Fruit fly (Drosophila melanogaster) whole organism, embryonic: Measurements from ENCODE around the gene Ir75b.

ENCODE experiments used
- ATbp ChIP-seq: fragments of 200-800 bp; sonication (Bioruptor generic); optimal IDR thresholded peaks from 2 replicates; lab custom pipeline; 2017; ENCODE audit warnings: missing biosample characterization, mild to moderate bottlenecking, missing genetic modification characterization, missing genetic modification reagents
- Bgb ChIP-seq: fragments of 200-800 bp; sonication (Bioruptor generic); IDR thresholded peaks from 2 replicates; pipeline ENCODE4 v1.3.6; 2022; ENCODE audit warnings: missing biosample characterization, missing genetic modification characterization; ENCODE audit not compliant: partially characterized antibody
- Blimp-1 ChIP-seq: fragments of 200-800 bp; sonication (Bioruptor generic); optimal IDR thresholded peaks from 3 replicates; lab custom pipeline; 2018; ENCODE audit warnings: missing biosample characterization, missing genetic modification characterization, mild to moderate bottlenecking, moderate library complexity, missing genetic modification reagents
- CG12071 ChIP-seq: fragments of 200-800 bp; sonication (Bioruptor generic); optimal IDR thresholded peaks from 3 replicates; lab custom pipeline; 2018; ENCODE audit warnings: missing biosample characterization, mild to moderate bottlenecking, missing genetic modification characterization
- CG12769 ChIP-seq: fragments of 200-800 bp; sonication (Bioruptor generic); optimal IDR thresholded peaks from 2 replicates; lab custom pipeline; 2019; ENCODE audit warnings: missing biosample characterization, mild to moderate bottlenecking, missing genetic modification characterization, moderate library complexity
- CG13894 ChIP-seq: fragments of 200-800 bp; sonication (Bioruptor generic); optimal IDR thresholded peaks from 3 replicates; lab custom pipeline; 2018; ENCODE audit warnings: missing biosample characterization, mild to moderate bottlenecking, missing genetic modification characterization, moderate library complexity
- CG14860 ChIP-seq: fragments of 200-800 bp; sonication (Bioruptor generic); IDR thresholded peaks from 3 replicates; pipeline ENCODE4 v1.3.6; 2022; ENCODE audit warnings: missing biosample characterization, missing genetic modification characterization; ENCODE audit not compliant: partially characterized antibody
- CG15269 ChIP-seq: fragments of 200-800 bp; sonication (Bioruptor generic); optimal IDR thresholded peaks from 2 replicates; lab custom pipeline; 2018; ENCODE audit warnings: missing biosample characterization, mild to moderate bottlenecking, missing genetic modification characterization, moderate library complexity
- CG15514 ChIP-seq: fragments of 200-800 bp; sonication (Bioruptor generic); optimal IDR thresholded peaks from 3 replicates; lab custom pipeline; 2017; ENCODE audit warnings: missing biosample characterization, missing genetic modification characterization, mild to moderate bottlenecking, moderate library complexity, missing genetic modification reagents
- CG16863 ChIP-seq: fragments of 200-800 bp; sonication (Bioruptor generic); optimal IDR thresholded peaks from 3 replicates; lab custom pipeline; 2016; ENCODE audit warnings: missing biosample characterization, missing genetic modification characterization
- CG17361 ChIP-seq: fragments of 200-800 bp; sonication (Bioruptor generic); IDR thresholded peaks from 3 replicates; pipeline ENCODE4 v1.3.6; 2022; ENCODE audit warnings: missing biosample characterization, missing genetic modification characterization
- CG17612 ChIP-seq: fragments of 200-800 bp; sonication (Bioruptor generic); IDR thresholded peaks from 2 replicates; pipeline ENCODE4 v1.3.6; 2022; ENCODE audit warnings: missing biosample characterization, missing genetic modification characterization
- CG1832 ChIP-seq: fragments of 200-800 bp; sonication (Bioruptor generic); optimal IDR thresholded peaks from 2 replicates; lab custom pipeline; 2017; ENCODE audit warnings: missing biosample characterization, mild to moderate bottlenecking, missing genetic modification characterization, inconsistent platforms
- CG2120 ChIP-seq: fragments of 200-800 bp; sonication (Bioruptor generic); optimal IDR thresholded peaks from 3 replicates; lab custom pipeline; 2016; ENCODE audit warnings: missing biosample characterization, missing genetic modification characterization
- CG31441 ChIP-seq: fragments of 200-800 bp; sonication (Bioruptor generic); IDR thresholded peaks from 2 replicates; pipeline ENCODE4 v1.3.6; 2022; ENCODE audit warnings: missing biosample characterization, missing genetic modification characterization
- CG6175 ChIP-seq: fragments of 200-800 bp; sonication (Bioruptor generic); IDR thresholded peaks from 3 replicates; pipeline ENCODE4 v1.3.6; 2022; ENCODE audit warnings: missing biosample characterization, missing genetic modification characterization
- CG9876 ChIP-seq: fragments of 200-800 bp; sonication (Bioruptor generic); optimal IDR thresholded peaks from 2 replicates; lab custom pipeline; 2016; ENCODE audit warnings: missing biosample characterization, missing genetic modification characterization
- ERR ChIP-seq: fragments of 200-800 bp; sonication (Bioruptor generic); optimal IDR thresholded peaks from 2 replicates; lab custom pipeline; 2016; ENCODE audit warnings: missing biosample characterization, missing genetic modification characterization
- Gsc ChIP-seq: fragments of 200-800 bp; sonication (Bioruptor generic); IDR thresholded peaks from 2 replicates; pipeline ENCODE4 v1.3.6; 2022; ENCODE audit warnings: missing biosample characterization, missing genetic modification characterization
- HHEX ChIP-seq: fragments of 200-800 bp; sonication (Bioruptor generic); optimal IDR thresholded peaks from 3 replicates; lab custom pipeline; 2017; ENCODE audit warnings: missing biosample characterization, mild to moderate bottlenecking, missing genetic modification characterization, missing genetic modification reagents
- Hr78 ChIP-seq, 2 experiments: fragments of 200-800 bp in 1 of 2; fragments of >200 bp in 1 of 2; sonication (Bioruptor generic) in 1 of 2; optimal IDR thresholded peaks; 2 replicates each; lab custom pipeline; 2017 to 2019; ENCODE audit warnings: missing biosample characterization in 2 of 2, missing genetic modification characterization in 2 of 2, mild to moderate bottlenecking in 1 of 2, moderate library complexity in 1 of 2
- Med ChIP-seq: fragments of 200-800 bp; sonication (Bioruptor generic); peaks from one replicate; lab custom pipeline; 2016; ENCODE audit warnings: missing biosample characterization, missing genetic modification characterization, mild to moderate bottlenecking, inconsistent platforms, moderate library complexity
- Myb ChIP-seq: fragments of 200-800 bp; sonication (Bioruptor generic); optimal IDR thresholded peaks from 2 replicates; lab custom pipeline; 2016; ENCODE audit warnings: missing biosample characterization, missing genetic modification characterization
- NfI ChIP-seq: fragments of 200-800 bp; sonication (Bioruptor generic); optimal IDR thresholded peaks from 3 replicates; lab custom pipeline; 2018; ENCODE audit warnings: missing biosample characterization, mild to moderate bottlenecking, missing genetic modification characterization, moderate library complexity
- Xbp1 ChIP-seq: fragments of 200-800 bp; sonication (Bioruptor generic); optimal IDR thresholded peaks from 3 replicates; lab custom pipeline; 2016; ENCODE audit warnings: missing biosample characterization, mild to moderate bottlenecking, missing genetic modification characterization
- chinmo ChIP-seq: fragments of 200-800 bp; sonication (Bioruptor generic); IDR thresholded peaks from 4 replicates; pipeline ENCODE4 v1.3.6; 2022; ENCODE audit warnings: missing biosample characterization, missing genetic modification characterization; ENCODE audit not compliant: partially characterized antibody
- chn ChIP-seq: fragments of 200-800 bp; sonication (Bioruptor generic); optimal IDR thresholded peaks from 2 replicates; lab custom pipeline; 2016; ENCODE audit warnings: missing biosample characterization, missing genetic modification characterization
- crol ChIP-seq: fragments of 200-800 bp; sonication (Bioruptor generic); IDR thresholded peaks from 2 replicates; pipeline ENCODE4 v1.3.6; 2022; ENCODE audit warnings: missing biosample characterization, missing genetic modification characterization
- cwo ChIP-seq: fragments of 200-800 bp; sonication (Bioruptor generic); optimal IDR thresholded peaks from 3 replicates; lab custom pipeline; 2017; ENCODE audit warnings: missing biosample characterization, missing genetic modification characterization, mild to moderate bottlenecking, moderate library complexity, missing genetic modification reagents
- dimm ChIP-seq: fragments of 200-800 bp; sonication (Bioruptor generic); IDR thresholded peaks from 2 replicates; pipeline ENCODE4 v1.3.6; 2022; ENCODE audit warnings: missing biosample characterization, missing genetic modification characterization
- dmrt11E ChIP-seq: fragments of 200-800 bp; sonication (Bioruptor generic); optimal IDR thresholded peaks from 3 replicates; lab custom pipeline; 2018; ENCODE audit warnings: missing biosample characterization, mild to moderate bottlenecking, missing genetic modification characterization, moderate library complexity
- her ChIP-seq: fragments of 200-800 bp; sonication (Bioruptor generic); optimal IDR thresholded peaks from 2 replicates; lab custom pipeline; 2016; ENCODE audit warnings: missing biosample characterization, missing genetic modification characterization
- hth ChIP-seq: fragments of >200 bp; optimal IDR thresholded peaks from 2 replicates; lab custom pipeline; 2017; ENCODE audit warnings: inconsistent platforms
- ind ChIP-seq: fragments of 200-800 bp; sonication (Bioruptor generic); optimal IDR thresholded peaks from 3 replicates; lab custom pipeline; 2016; ENCODE audit warnings: missing biosample characterization, missing genetic modification characterization
- inv ChIP-seq: fragments of 200-800 bp; sonication (Bioruptor generic); IDR thresholded peaks from 2 replicates; pipeline ENCODE4 v1.3.6; 2022; ENCODE audit warnings: missing biosample characterization, missing genetic modification characterization; ENCODE audit not compliant: partially characterized antibody
- lab ChIP-seq: fragments of 200-800 bp; sonication (Bioruptor generic); optimal IDR thresholded peaks from 3 replicates; lab custom pipeline; 2017; ENCODE audit warnings: missing biosample characterization, missing genetic modification characterization, mild to moderate bottlenecking, moderate library complexity, missing genetic modification reagents
- lbe ChIP-seq: fragments of 200-800 bp; sonication (Bioruptor generic); optimal IDR thresholded peaks from 2 replicates; lab custom pipeline; 2016; ENCODE audit warnings: missing biosample characterization, mild to moderate bottlenecking, missing genetic modification characterization
- mirr ChIP-seq: fragments of 200-800 bp; sonication (Bioruptor generic); optimal IDR thresholded peaks from 3 replicates; lab custom pipeline; 2018; ENCODE audit warnings: missing biosample characterization, mild to moderate bottlenecking, missing genetic modification characterization
- odd ChIP-seq: fragments of 200-800 bp; sonication (Bioruptor generic); optimal IDR thresholded peaks from 2 replicates; lab custom pipeline; 2017; ENCODE audit warnings: missing biosample characterization, mild to moderate bottlenecking, missing genetic modification characterization
- pzg ChIP-seq: fragments of 200-800 bp; sonication (Bioruptor generic); optimal IDR thresholded peaks from 3 replicates; lab custom pipeline; 2018; ENCODE audit warnings: missing biosample characterization, mild to moderate bottlenecking, missing genetic modification characterization, moderate library complexity
- ssp ChIP-seq: fragments of 200-800 bp; sonication (Bioruptor generic); IDR thresholded peaks from 2 replicates; pipeline ENCODE4 v1.3.6; 2022; ENCODE audit warnings: missing biosample characterization, missing genetic modification characterization
- stwl ChIP-seq: fragments of 200-800 bp; sonication (Bioruptor generic); optimal IDR thresholded peaks from 3 replicates; lab custom pipeline; 2018; ENCODE audit warnings: missing biosample characterization, mild to moderate bottlenecking, missing genetic modification characterization, moderate library complexity
- sug ChIP-seq: fragments of 200-800 bp; optimal IDR thresholded peaks from 2 replicates; lab custom pipeline; 2019; ENCODE audit warnings: missing biosample characterization, mild to moderate bottlenecking, missing genetic modification characterization, moderate library complexity
- tll ChIP-seq, 2 experiments: fragments of 200-800 bp in 1 of 2; fragments of >200 bp in 1 of 2; sonication (Bioruptor generic) in 1 of 2; optimal IDR thresholded peaks; 2 replicates each; lab custom pipeline; 2017 to 2019; ENCODE audit warnings: missing biosample characterization in 2 of 2, missing genetic modification characterization in 2 of 2, mild to moderate bottlenecking in 1 of 2, moderate library complexity in 1 of 2
- unc-4 ChIP-seq: fragments of 200-800 bp; sonication (Bioruptor generic); IDR thresholded peaks from 2 replicates; pipeline ENCODE4 v1.3.6; 2022; ENCODE audit warnings: missing biosample characterization, missing genetic modification characterization; ENCODE audit not compliant: partially characterized antibody
- vfl ChIP-seq: fragments of 200-800 bp; sonication (Bioruptor generic); optimal IDR thresholded peaks from 2 replicates; lab custom pipeline; 2016; ENCODE audit warnings: missing biosample characterization, missing genetic modification characterization
- vnd ChIP-seq: fragments of 200-800 bp; sonication (Bioruptor generic); IDR thresholded peaks from 3 replicates; pipeline ENCODE4 v1.3.6; 2022; ENCODE audit warnings: missing biosample characterization, missing genetic modification characterization; ENCODE audit not compliant: partially characterized antibody
- zen2 ChIP-seq: fragments of 200-800 bp; sonication (Bioruptor generic); IDR thresholded peaks from 3 replicates; pipeline ENCODE4 v1.3.6; 2022; ENCODE audit warnings: missing biosample characterization, missing genetic modification characterization; ENCODE audit not compliant: partially characterized antibody

Gene Ir75b

DNA sequence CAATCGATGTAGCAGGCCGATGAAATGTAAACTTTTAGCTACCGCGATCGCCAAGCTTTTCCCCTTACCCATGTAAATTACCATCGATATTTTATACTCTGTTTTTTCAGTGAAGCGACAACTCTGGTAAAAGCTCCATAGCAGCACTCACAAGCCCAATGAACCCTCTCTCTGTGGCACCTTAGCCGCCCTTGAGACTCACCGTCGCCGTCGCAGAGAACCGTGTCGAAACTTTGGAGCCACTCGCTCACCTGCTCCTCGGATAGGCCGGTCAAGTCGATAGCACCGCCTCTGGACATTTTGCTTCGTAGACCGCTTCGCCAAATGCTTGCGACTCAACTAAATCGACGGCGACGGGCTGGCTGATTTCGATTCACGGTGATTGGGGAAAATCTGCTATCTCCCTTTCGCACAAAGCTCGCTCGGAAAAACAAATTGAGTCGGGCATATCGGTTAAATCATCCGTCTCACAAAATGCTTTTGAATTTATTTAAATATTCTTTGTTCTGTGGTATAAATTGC lies 21.2 kb upstream of the Ir75b start, which contains the start of gene CG5577 (continued):
- peak; percentile 45; the same call in 1 of the 2 replicates for TF ChIP-seq inv (GFP tag; lab: Robert Waterston, UW)
- peak; percentile 56 for TF ChIP-seq CG2120 (GFP tag; lab: Kevin White, UChicago)
- peak in 1 of 2 experiments; percentile 13 for TF ChIP-seq Hr78 (GFP tag; optimal IDR thresholded peaks at IDR 0.05; lab: Kevin White, UChicago)
- TF ChIP-seq Bgb (GFP tag; lab: Robert Waterston, UW): peak; percentile 74
- TF ChIP-seq CG9876 (GFP tag; lab: Kevin White, UChicago): no peak
- peak; percentile 28; the same call in 1 of the 2 replicates for TF ChIP-seq crol
- no peak for TF ChIP-seq ssp (GFP tag; lab: Robert Waterston, UW)
- peak; percentile 10 for TF ChIP-seq Myb
- peak; percentile 10 for TF ChIP-seq odd
- peak; percentile 69 for TF ChIP-seq lab (GFP tag; lab: Kevin White, UChicago)
- peak; percentile 12 for TF ChIP-seq her (GFP tag; lab: Kevin White, UChicago)
- peak; percentile 53 for TF ChIP-seq CG13894 (tag; lab: Kevin White, UChicago)
- TF ChIP-seq Xbp1 (GFP tag; lab: Kevin White, UChicago): no peak
- no peak for TF ChIP-seq ATbp (GFP tag; lab: Kevin White, UChicago)
- TF ChIP-seq CG17361 (GFP tag; lab: Robert Waterston, UW): no peak
- peak; percentile 60; the same call in 2 of the 3 replicates for TF ChIP-seq vnd (GFP tag; lab: Robert Waterston, UW)
- TF ChIP-seq CG15269 (tag; lab: Kevin White, UChicago): peak; percentile 27
- TF ChIP-seq Gsc: no peak
- TF ChIP-seq NfI (GFP tag; lab: Kevin White, UChicago): peak; percentile 21
- no peak for TF ChIP-seq dimm
- no peak for TF ChIP-seq tll (GFP tag; optimal IDR thresholded peaks at IDR 0.05; lab: Kevin White, UChicago)
- TF ChIP-seq CG12071 (GFP tag; lab: Kevin White, UChicago): no peak
- peak; percentile 40 for TF ChIP-seq cwo (GFP tag; lab: Kevin White, UChicago)
- peak; percentile 31 for TF ChIP-seq ERR (GFP tag; lab: Kevin White, UChicago)
- peak; percentile 86; the same call in 3 of the 4 replicates for TF ChIP-seq chinmo (GFP tag; lab: Robert Waterston, UW)
- TF ChIP-seq unc-4 (GFP tag; lab: Robert Waterston, UW): peak; percentile 75
- peak; percentile 65 for TF ChIP-seq zen2 (GFP tag; lab: Robert Waterston, UW)
- TF ChIP-seq CG16863 (GFP tag; lab: Kevin White, UChicago): no peak
- TF ChIP-seq stwl (tag; lab: Kevin White, UChicago): peak; percentile 8
- TF ChIP-seq vfl (GFP tag; lab: Kevin White, UChicago): no peak
- TF ChIP-seq dmrt11E (tag; lab: Kevin White, UChicago): no peak
- no peak for TF ChIP-seq ind (GFP tag; lab: Kevin White, UChicago)
- no peak for TF ChIP-seq hth (lab: Kevin White, UChicago)
- peak; percentile 57 for TF ChIP-seq mirr (GFP tag; lab: Kevin White, UChicago)
- no peak for TF ChIP-seq chn
- peak; percentile 43; the same call in 1 of the 3 replicates for TF ChIP-seq CG14860
- peak; percentile 93 for TF ChIP-seq Med (GFP tag; lab: Kevin White, UChicago)
- TF ChIP-seq pzg (GFP tag; lab: Kevin White, UChicago): peak; percentile 36
- TF ChIP-seq CG12769 (tag; lab: Kevin White, UChicago): peak; percentile 82
- peak; percentile 38 for TF ChIP-seq HHEX
- TF ChIP-seq sug (tag; lab: Kevin White, UChicago): peak; percentile 74
- TF ChIP-seq Blimp-1 (GFP tag; lab: Kevin White, UChicago): no peak
- TF ChIP-seq CG1832 (GFP tag; lab: Kevin White, UChicago): peak; percentile 38
- TF ChIP-seq CG17612: no peak
- no peak for TF ChIP-seq lbe (GFP tag; lab: Kevin White, UChicago)
- TF ChIP-seq CG31441 (GFP tag; lab: Robert Waterston, UW): no peak
- peak; percentile 97 for TF ChIP-seq CG6175
- TF ChIP-seq CG15514 (GFP tag; lab: Kevin White, UChicago): peak; percentile 56
